Fruit fly (Drosophila melanogaster): ENCODE data around the gene CG9330.

DNA sequence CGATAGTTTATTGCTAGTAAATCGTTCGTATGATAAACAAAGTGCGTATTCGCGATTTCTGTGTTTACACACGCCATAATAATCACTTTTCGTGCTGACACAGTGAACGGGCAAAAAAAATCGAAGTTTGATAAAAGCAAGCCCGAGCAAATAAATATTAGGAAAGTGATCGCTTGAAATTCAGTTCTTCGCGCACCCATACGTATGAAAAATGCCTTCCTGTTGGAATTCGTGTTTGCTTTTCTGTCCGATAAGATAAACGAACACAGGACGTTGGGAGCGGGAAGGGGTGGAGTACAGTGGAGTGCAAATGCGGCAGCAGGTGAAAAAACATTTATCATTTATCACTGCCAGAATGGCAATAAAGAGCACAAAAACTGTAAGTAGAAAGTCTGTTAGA is 44.6 kb downstream of the CG9330 start:
- TF ChIP-seq CG17806 (tag; optimal IDR thresholded peaks at IDR 0.05) (no peak), CG8159 (tag; optimal IDR thresholded peaks at IDR 0.05) (no peak), Pif1A (GFP tag; optimal IDR thresholded peaks at IDR 0.05) (no peak), CG32121 (GFP tag; IDR thresholded peaks at IDR 0.05) (no peak), CG4496 (GFP tag; IDR thresholded peaks at IDR 0.05) (no peak)

Data from whole organism, pupa.